Comparison of ENCODE assay signal across 3 worm cellular contexts in genomic region chrII:5181497-5181896, ce11.
TF ChIP-seq lines count a peak whose summit lies in the region.

No protein-coding gene starts in this region.

TF ChIP-seq in whole organism, L2 larva, 48 proteins besides CTCF, POLR2A, EP300 and RAD21 (continued from another document):
- TF ChIP-seq lsy-2 (tag; optimal IDR thresholded peaks at IDR 0.05; lab: Kevin White, UChicago) (peak; percentile 18 to 74), ztf-1 (GFP tag; conservative IDR thresholded peaks at IDR 0.05; lab: Robert Waterston, UW) (no peak), nhr-21 (tag; optimal IDR thresholded peaks at IDR 0.05; lab: Kevin White, UChicago) (peak; percentile 34), dmd-4 (tag; optimal IDR thresholded peaks at IDR 0.05; lab: Kevin White, UChicago) (no peak), nhr-10 (tag; optimal IDR thresholded peaks at IDR 0.05; lab: Kevin White, UChicago) (no peak), lin-13 (GFP tag; optimal IDR thresholded peaks at IDR 0.05; lab: Kevin White, UChicago) (peak; percentile 55), egl-27 (tag; optimal IDR thresholded peaks at IDR 0.05; lab: Kevin White, UChicago) (peak; percentile 54), mbf-1 (tag; optimal IDR thresholded peaks at IDR 0.05; lab: Kevin White, UChicago) (no peak), gmeb-1 (tag; optimal IDR thresholded peaks at IDR 0.05; lab: Kevin White, UChicago) (no peak), elt-1 (tag; optimal IDR thresholded peaks at IDR 0.05; lab: Kevin White, UChicago) (no peak), lin-39 (tag; optimal IDR thresholded peaks at IDR 0.05; lab: Kevin White, UChicago) (no peak), sem-4 (tag; optimal IDR thresholded peaks at IDR 0.05; lab: Kevin White, UChicago) (peak; percentile 56), nhr-129 (tag; optimal IDR thresholded peaks at IDR 0.05; lab: Kevin White, UChicago) (peak; percentile 77), ZK546.5 (tag; optimal IDR thresholded peaks at IDR 0.05; lab: Kevin White, UChicago) (peak; percentile 6), mdl-1 (tag; optimal IDR thresholded peaks at IDR 0.05; lab: Kevin White, UChicago) (peak; percentile 75 to 85), alr-1 (tag; optimal IDR thresholded peaks at IDR 0.05; lab: Kevin White, UChicago) (no peak)

TF ChIP-seq in whole organism, L4 larva, 104 proteins besides CTCF, POLR2A, EP300 and RAD21 (continued from another document):
- TF ChIP-seq ceh-62 (tag; optimal IDR thresholded peaks at IDR 0.05; lab: Kevin White, UChicago) (no peak), mdt-29 (GFP tag; IDR thresholded peaks at IDR 0.05; lab: Robert Waterston, UW) (no peak), mxl-3 (GFP tag; optimal IDR thresholded peaks at IDR 0.05; lab: Kevin White, UChicago) (peak; percentile 89), T26A8.4 (GFP tag; IDR thresholded peaks at IDR 0.05; lab: Robert Waterston, UW) (0 out of 2 replicates have a peak, but pooled peaks have one; percentile 27), lin-13 (GFP tag; optimal IDR thresholded peaks at IDR 0.05; lab: Kevin White, UChicago) (peak; percentile 21), vab-7 (GFP tag; IDR thresholded peaks at IDR 0.05; lab: Robert Waterston, UW) (peak; percentile 56), zfp-2 (tag; optimal IDR thresholded peaks at IDR 0.05; lab: Kevin White, UChicago) (peak; percentile 19), hlh-11 (tag; optimal IDR thresholded peaks at IDR 0.05; lab: Kevin White, UChicago) (peak; percentile 85), nhr-11 (tag; optimal IDR thresholded peaks at IDR 0.05; lab: Kevin White, UChicago) (peak; percentile 75), dmd-9 (GFP tag; IDR thresholded peaks at IDR 0.05; lab: Robert Waterston, UW) (no peak), daf-16 (GFP tag; optimal IDR thresholded peaks at IDR 0.05; lab: Kevin White, UChicago) (no peak), daf-16 (tag; optimal IDR thresholded peaks at IDR 0.05; lab: Kevin White, UChicago) (peak; percentile 1), nhr-28 (tag; optimal IDR thresholded peaks at IDR 0.05; lab: Kevin White, UChicago) (peak; percentile 46), dmd-6 (GFP tag; IDR thresholded peaks at IDR 0.05; lab: Robert Waterston, UW) (peak; percentile 64), ceh-20 (GFP tag; IDR thresholded peaks at IDR 0.05; lab: Robert Waterston, UW) (peak; percentile 67; the same call in 1 of the 2 replicates), lin-38 (GFP tag; IDR thresholded peaks at IDR 0.05; lab: Robert Waterston, UW) (peak; percentile 48), set-16 (GFP tag; IDR thresholded peaks at IDR 0.05; lab: Robert Waterston, UW) (peak; percentile 59; the same call in 1 of the 2 replicates), F49E8.2 (tag; optimal IDR thresholded peaks at IDR 0.05; lab: Kevin White, UChicago; ENCODE audit: borderline replicate concordance) (no peak), aly-2 (tag; optimal IDR thresholded peaks at IDR 0.05; lab: Kevin White, UChicago) (no peak), mdl-1 (tag; optimal IDR thresholded peaks at IDR 0.05; lab: Kevin White, UChicago) (peak; percentile 72 to 93), spr-1 (tag; optimal IDR thresholded peaks at IDR 0.05; lab: Kevin White, UChicago) (peak; percentile 45), lim-7 (GFP tag; IDR thresholded peaks at IDR 0.05; lab: Robert Waterston, UW) (no peak), nhr-48 (tag; optimal IDR thresholded peaks at IDR 0.05; lab: Kevin White, UChicago) (peak; percentile 51), zfp-3 (GFP tag; conservative IDR thresholded peaks at IDR 0.05; lab: Robert Waterston, UW) (0 out of 2 replicates have a peak, but pooled peaks have one; percentile 47), nhr-25 (tag; optimal IDR thresholded peaks at IDR 0.05; lab: Kevin White, UChicago; ENCODE audit: borderline replicate concordance, insufficient read depth) (peak; percentile 70), tra-1 (GFP tag; IDR thresholded peaks at IDR 0.05; lab: Robert Waterston, UW) (peak; percentile 45), mep-1 (tag; optimal IDR thresholded peaks at IDR 0.05; lab: Kevin White, UChicago) (peak; percentile 78), rbr-2 (tag; optimal IDR thresholded peaks at IDR 0.05; lab: Kevin White, UChicago) (peak; percentile 79), unc-62 (GFP tag; optimal IDR thresholded peaks at IDR 0.05 in 1 of 2; lab: Kevin White, UChicago) (peak in 1 of 2 experiments; percentile 48), unc-62 (tag; optimal IDR thresholded peaks at IDR 0.05; lab: Kevin White, UChicago) (no peak)

TF ChIP-seq in whole organism, late embryonic, 69 proteins besides CTCF, POLR2A, EP300 and RAD21 (continued from another document):
- TF ChIP-seq ref-2 (tag; optimal IDR thresholded peaks at IDR 0.05; lab: Kevin White, UChicago): peak; percentile 61
- peak; percentile 52 for TF ChIP-seq rnt-1 (tag; optimal IDR thresholded peaks at IDR 0.05; lab: Kevin White, UChicago)
- no peak for TF ChIP-seq T23F11.4 (GFP tag; optimal IDR thresholded peaks at IDR 0.05; lab: Kevin White, UChicago)
- TF ChIP-seq ceh-34 (tag; optimal IDR thresholded peaks at IDR 0.05; lab: Kevin White, UChicago): peak; percentile 64
- no peak for TF ChIP-seq hlh-13 (GFP tag; optimal IDR thresholded peaks at IDR 0.05; lab: Kevin White, UChicago)
- peak; percentile 80 for TF ChIP-seq pros-1 (tag; optimal IDR thresholded peaks at IDR 0.05; lab: Kevin White, UChicago)
- no peak for TF ChIP-seq ets-4 (tag; optimal IDR thresholded peaks at IDR 0.05; lab: Kevin White, UChicago)
- TF ChIP-seq madf-2 (tag; optimal IDR thresholded peaks at IDR 0.05; lab: Kevin White, UChicago): peak; percentile 15
- no peak for TF ChIP-seq hlh-15 (tag; optimal IDR thresholded peaks at IDR 0.05; lab: Kevin White, UChicago)
- TF ChIP-seq hlh-30 (tag; optimal IDR thresholded peaks at IDR 0.05; lab: Kevin White, UChicago; ENCODE audit: insufficient read depth): peak; percentile 90
- TF ChIP-seq zip-5 (tag; optimal IDR thresholded peaks at IDR 0.05; lab: Kevin White, UChicago): no peak
- TF ChIP-seq pha-4 (tag; optimal IDR thresholded peaks at IDR 0.05; lab: Kevin White, UChicago): no peak
- no peak for TF ChIP-seq npax-4 (tag; optimal IDR thresholded peaks at IDR 0.05; lab: Kevin White, UChicago)
- no peak for TF ChIP-seq fkh-10 (GFP tag; optimal IDR thresholded peaks at IDR 0.05; lab: Kevin White, UChicago)
- no peak for TF ChIP-seq ceh-19 (GFP tag; optimal IDR thresholded peaks at IDR 0.05; lab: Kevin White, UChicago)
- no peak for TF ChIP-seq pat-9 (tag; optimal IDR thresholded peaks at IDR 0.05; lab: Kevin White, UChicago)
- TF ChIP-seq odd-2 (tag; optimal IDR thresholded peaks at IDR 0.05; lab: Kevin White, UChicago): no peak
- no peak for TF ChIP-seq ama-1 (optimal IDR thresholded peaks at IDR 0.05; lab: Kevin White, UChicago)
- TF ChIP-seq fax-1 (tag; optimal IDR thresholded peaks at IDR 0.05; lab: Kevin White, UChicago): no peak
- no peak for TF ChIP-seq ceh-22 (tag; optimal IDR thresholded peaks at IDR 0.05; lab: Kevin White, UChicago)
- TF ChIP-seq F13H6.1 (tag; optimal IDR thresholded peaks at IDR 0.05; lab: Kevin White, UChicago): peak; percentile 36
- no peak for TF ChIP-seq pha-2 (tag; optimal IDR thresholded peaks at IDR 0.05; lab: Kevin White, UChicago)
- no peak for TF ChIP-seq ceh-24 (tag; optimal IDR thresholded peaks at IDR 0.05; lab: Kevin White, UChicago)
- no peak for TF ChIP-seq Y22D7AL.16 (tag; optimal IDR thresholded peaks at IDR 0.05; lab: Kevin White, UChicago)
- TF ChIP-seq lin-11 (tag; optimal IDR thresholded peaks at IDR 0.05; lab: Kevin White, UChicago): no peak
- peak; percentile 45 for TF ChIP-seq syd-9 (tag; optimal IDR thresholded peaks at IDR 0.05; lab: Kevin White, UChicago)
- TF ChIP-seq ahr-1 (tag; optimal IDR thresholded peaks at IDR 0.05; lab: Kevin White, UChicago): no peak
- no peak for TF ChIP-seq sox-4 (tag; optimal IDR thresholded peaks at IDR 0.05; lab: Kevin White, UChicago)
- TF ChIP-seq sox-2 (GFP tag; IDR thresholded peaks at IDR 0.05; lab: Robert Waterston, UW): no peak
- TF ChIP-seq dve-1 (tag; optimal IDR thresholded peaks at IDR 0.05; lab: Kevin White, UChicago): no peak
- no peak for TF ChIP-seq hlh-6 (tag; optimal IDR thresholded peaks at IDR 0.05; lab: Kevin White, UChicago)
- TF ChIP-seq unc-3 (GFP tag; conservative IDR thresholded peaks at IDR 0.05; lab: Robert Waterston, UW): no peak
- peak; percentile 30 for TF ChIP-seq unc-3 (tag; optimal IDR thresholded peaks at IDR 0.05; lab: Kevin White, UChicago)
- no peak for TF ChIP-seq ceh-14 (tag; optimal IDR thresholded peaks at IDR 0.05; lab: Kevin White, UChicago)
- TF ChIP-seq unc-86 (tag; optimal IDR thresholded peaks at IDR 0.05; lab: Kevin White, UChicago): no peak
